Worm (Caenorhabditis elegans) whole organism, young adult: ENCODE measurements around the gene F53A3.7.

Source experiments
- B0035.1 ChIP-seq: sonication (generic microtip); optimal IDR thresholded peaks from 2 replicates; lab custom pipeline; 2016; ENCODE audit warnings: missing genetic modification characterization, mild to moderate bottlenecking, missing compliant biosample characterization, missing genotype, missing genetic modification reagents
- C06A6.2 ChIP-seq: fragments of 200-800 bp; sonication (Bioruptor generic); conservative IDR thresholded peaks from 2 replicates; pipeline ENCODE4 v1.3.6; 2022; ENCODE audit warnings: missing genetic modification characterization, missing compliant biosample characterization
- C17E4.6 ChIP-seq: fragments of 200-800 bp; sonication (Bioruptor generic); IDR thresholded peaks from 2 replicates; pipeline ENCODE4 v1.3.6; 2022; ENCODE audit warnings: missing genetic modification reagents, missing genetic modification characterization, missing compliant biosample characterization
- F22D6.2 ChIP-seq: sonication (generic microtip); optimal IDR thresholded peaks from 2 replicates; lab custom pipeline; 2016; ENCODE audit warnings: mild to moderate bottlenecking, missing genetic modification characterization, missing compliant biosample characterization
- F33H1.4 ChIP-seq: fragments of 200-800 bp; sonication (Bioruptor generic); IDR thresholded peaks from 2 replicates; pipeline ENCODE4 v1.3.6; 2022; ENCODE audit warnings: missing genetic modification reagents, missing genetic modification characterization, missing compliant biosample characterization
- F37B4.10 ChIP-seq: fragments of 200-800 bp; sonication (Bioruptor generic); IDR thresholded peaks from 2 replicates; pipeline ENCODE4 v1.3.6; 2022; ENCODE audit warnings: missing genetic modification characterization, missing compliant biosample characterization
- F57A8.1 ChIP-seq: fragments of 200-800 bp; sonication (Bioruptor generic); optimal IDR thresholded peaks from 2 replicates; lab custom pipeline; 2018; ENCODE audit warnings: mild to moderate bottlenecking, missing genetic modification characterization, moderate library complexity, missing compliant biosample characterization
- F57C9.4 ChIP-seq: sonication (generic microtip); optimal IDR thresholded peaks from 2 replicates; lab custom pipeline; 2017; ENCODE audit warnings: mild to moderate bottlenecking, missing genetic modification characterization, missing compliant biosample characterization
- Y53G8AR.9 ChIP-seq: fragments of 200-800 bp; sonication (Bioruptor generic); conservative IDR thresholded peaks from 2 replicates; pipeline ENCODE4 v1.3.6; 2022; ENCODE audit warnings: missing genetic modification reagents, missing genetic modification characterization, missing compliant biosample characterization
- Y67H2A.10 ChIP-seq: fragments of 200-800 bp; sonication (Bioruptor generic); conservative IDR thresholded peaks from 2 replicates; pipeline ENCODE4 v1.3.6; 2022; ENCODE audit warnings: missing genetic modification reagents, missing genetic modification characterization, missing compliant biosample characterization
- Y79H2A.3 ChIP-seq: fragments of 200-800 bp; sonication (Bioruptor generic); conservative IDR thresholded peaks from 2 replicates; pipeline ENCODE4 v1.3.6; 2022; ENCODE audit warnings: missing genetic modification reagents, missing genetic modification characterization, missing compliant biosample characterization
- akir-1 ChIP-seq: fragments of 200-800 bp; sonication (Bioruptor generic); optimal IDR thresholded peaks from 2 replicates; lab custom pipeline; 2018; ENCODE audit warnings: mild to moderate bottlenecking, missing genetic modification characterization, moderate library complexity, missing compliant biosample characterization
- atf-7 ChIP-seq: sonication (generic microtip); optimal IDR thresholded peaks from 2 replicates; lab custom pipeline; 2017; ENCODE audit warnings: mild to moderate bottlenecking, missing genetic modification characterization, missing compliant biosample characterization
- attf-5 ChIP-seq: fragments of 200-800 bp; sonication (Bioruptor generic); optimal IDR thresholded peaks from 2 replicates; lab custom pipeline; 2018; ENCODE audit warnings: mild to moderate bottlenecking, missing genetic modification characterization, missing compliant biosample characterization
- cebp-2 ChIP-seq: fragments of 200-800 bp; sonication (Bioruptor generic); IDR thresholded peaks from 2 replicates; pipeline ENCODE4 v1.3.6; 2022; ENCODE audit warnings: missing genetic modification characterization, missing compliant biosample characterization
- ceh-27 ChIP-seq: fragments of 200-800 bp; sonication (Bioruptor generic); optimal IDR thresholded peaks from 2 replicates; lab custom pipeline; 2018; ENCODE audit warnings: mild to moderate bottlenecking, missing genetic modification characterization, moderate library complexity, missing compliant biosample characterization
- egl-18 ChIP-seq: fragments of 200-800 bp; sonication (Bioruptor generic); IDR thresholded peaks from 2 replicates; pipeline ENCODE4 v1.3.6; 2022; ENCODE audit warnings: missing genetic modification reagents, missing genetic modification characterization, missing compliant biosample characterization
- ekl-4 ChIP-seq: fragments of 200-800 bp; sonication (Bioruptor generic); IDR thresholded peaks from 2 replicates; pipeline ENCODE4 v1.3.6; 2022; ENCODE audit warnings: missing genetic modification reagents, missing genetic modification characterization, missing compliant biosample characterization
- him-1 ChIP-seq: sonication (generic microtip); optimal IDR thresholded peaks from 2 replicates; lab custom pipeline; 2016; ENCODE audit warnings: missing genotype, missing genetic modification reagents, missing genetic modification characterization, missing compliant biosample characterization
- hmg-1.2 ChIP-seq: fragments of 200-800 bp; sonication (Bioruptor generic); IDR thresholded peaks from 2 replicates; pipeline ENCODE4 v1.3.6; 2022; ENCODE audit warnings: missing genetic modification reagents, missing genetic modification characterization, missing compliant biosample characterization
- hrde-1 ChIP-seq: sonication (generic microtip); optimal IDR thresholded peaks from 2 replicates; lab custom pipeline; 2016; ENCODE audit warnings: missing genetic modification characterization, mild to moderate bottlenecking, missing compliant biosample characterization, moderate library complexity, missing genotype, missing genetic modification reagents, borderline replicate concordance
- hsf-1 ChIP-seq: fragments of 200-800 bp; sonication (Bioruptor generic); IDR thresholded peaks from 2 replicates; pipeline ENCODE4 v1.3.6; 2022; ENCODE audit warnings: missing genetic modification reagents, missing genetic modification characterization, missing compliant biosample characterization
- lag-1 ChIP-seq: fragments of 200-800 bp; sonication (Bioruptor generic); IDR thresholded peaks from 2 replicates; pipeline ENCODE4 v1.3.6; 2022; ENCODE audit warnings: missing genetic modification reagents, missing genetic modification characterization, missing compliant biosample characterization
- let-607 ChIP-seq, 2 experiments: fragments of 200-800 bp in 1 of 2; sonication (Bioruptor generic) in 1 of 2; sonication (generic microtip) in 1 of 2; optimal IDR thresholded peaks; 2 replicates each; lab custom pipeline; 2016 to 2018; ENCODE audit warnings: mild to moderate bottlenecking in 2 of 2, missing compliant biosample characterization in 2 of 2, missing genetic modification characterization in 2 of 2, moderate library complexity in 2 of 2, missing genotype in 1 of 2
- lin-35 ChIP-seq, 3 experiments: fragments of 150-350 bp in 2 of 3; sonication (generic microtip) in 1 of 3; optimal IDR thresholded peaks; 2 replicates each; lab custom pipeline; 2014 to 2018; ENCODE audit warnings: missing biosample characterization in 3 of 3, missing genetic modification characterization in 3 of 3, missing genetic modification reagents in 3 of 3
- lsl-1 ChIP-seq: fragments of 200-800 bp; sonication (Bioruptor generic); optimal IDR thresholded peaks from 2 replicates; lab custom pipeline; 2018; ENCODE audit warnings: mild to moderate bottlenecking, missing genetic modification characterization, moderate library complexity, missing compliant biosample characterization
- madf-3 ChIP-seq: fragments of 200-800 bp; sonication (Bioruptor generic); IDR thresholded peaks from 2 replicates; pipeline ENCODE4 v1.3.6; 2022; ENCODE audit warnings: missing genetic modification reagents, missing genetic modification characterization, missing compliant biosample characterization
- mxl-1 ChIP-seq: sonication (generic microtip); optimal IDR thresholded peaks from 2 replicates; lab custom pipeline; 2016; ENCODE audit warnings: missing genetic modification characterization, missing compliant biosample characterization
- nfya-1 ChIP-seq: sonication (generic microtip); optimal IDR thresholded peaks from 2 replicates; lab custom pipeline; 2017; ENCODE audit warnings: antibody characterized with exemption, missing compliant biosample characterization, missing genetic modification characterization, borderline replicate concordance; ENCODE audit not compliant: insufficient read depth
- nfyb-1 ChIP-seq: fragments of 200-800 bp; sonication (Bioruptor generic); IDR thresholded peaks from 2 replicates; pipeline ENCODE4 v1.3.6; 2022; ENCODE audit warnings: missing genetic modification reagents, missing genetic modification characterization, missing compliant biosample characterization
- nhr-120 ChIP-seq: fragments of 200-800 bp; sonication (Bioruptor generic); IDR thresholded peaks from 2 replicates; pipeline ENCODE4 v1.3.6; 2022; ENCODE audit warnings: missing genetic modification characterization, missing compliant biosample characterization
- nhr-27 ChIP-seq: fragments of 200-800 bp; sonication (Bioruptor generic); optimal IDR thresholded peaks from 2 replicates; lab custom pipeline; 2018; ENCODE audit warnings: mild to moderate bottlenecking, missing genetic modification characterization, moderate library complexity, missing compliant biosample characterization
- pbrm-1 ChIP-seq: fragments of 200-800 bp; sonication (Bioruptor generic); IDR thresholded peaks from 2 replicates; pipeline ENCODE4 v1.3.6; 2022; ENCODE audit warnings: missing genetic modification reagents, missing genetic modification characterization, missing compliant biosample characterization
- rcor-1 ChIP-seq: fragments of 200-800 bp; sonication (Bioruptor generic); IDR thresholded peaks from 2 replicates; pipeline ENCODE4 v1.3.6; 2022; ENCODE audit warnings: missing genetic modification reagents, missing genetic modification characterization, missing compliant biosample characterization
- rec-8 ChIP-seq, 2 experiments: sonication (generic microtip); optimal IDR thresholded peaks; 2 replicates each; lab custom pipeline; 2016; ENCODE audit warnings: mild to moderate bottlenecking in 2 of 2, missing genetic modification characterization in 2 of 2, missing genetic modification reagents in 2 of 2, missing genotype in 2 of 2, missing biosample characterization in 1 of 2, missing compliant biosample characterization in 1 of 2, moderate library complexity in 1 of 2
- repo-1 ChIP-seq: sonication (generic microtip); optimal IDR thresholded peaks from 2 replicates; lab custom pipeline; 2017; ENCODE audit warnings: mild to moderate bottlenecking, missing genetic modification characterization, missing compliant biosample characterization
- snpc-1.1 ChIP-seq: sonication (generic microtip); optimal IDR thresholded peaks from 2 replicates; lab custom pipeline; 2017; ENCODE audit warnings: missing genetic modification characterization, mild to moderate bottlenecking, missing compliant biosample characterization, antibody characterized with exemption, moderate library complexity, missing genotype, missing genetic modification reagents; ENCODE audit not compliant: insufficient read depth
- snpc-1.3 ChIP-seq: sonication (generic microtip); optimal IDR thresholded peaks from 2 replicates; lab custom pipeline; 2017; ENCODE audit warnings: missing genetic modification characterization, mild to moderate bottlenecking, missing compliant biosample characterization, antibody characterized with exemption, moderate library complexity, missing genotype, missing genetic modification reagents; ENCODE audit not compliant: insufficient read depth
- somi-1 ChIP-seq: fragments of 200-800 bp; sonication (Bioruptor generic); optimal IDR thresholded peaks from 2 replicates; lab custom pipeline; 2018; ENCODE audit warnings: mild to moderate bottlenecking, missing genetic modification characterization, missing compliant biosample characterization
- sptf-2 ChIP-seq: fragments of 200-800 bp; sonication (Bioruptor generic); optimal IDR thresholded peaks from 2 replicates; lab custom pipeline; 2018; ENCODE audit warnings: mild to moderate bottlenecking, missing genetic modification characterization, missing compliant biosample characterization
- tbx-9 ChIP-seq: sonication (generic microtip); optimal IDR thresholded peaks from 2 replicates; lab custom pipeline; 2016; ENCODE audit warnings: borderline replicate concordance, missing genetic modification characterization, inconsistent platforms, missing compliant biosample characterization
- unc-130 ChIP-seq: sonication (generic microtip); optimal IDR thresholded peaks from 2 replicates; lab custom pipeline; 2016; ENCODE audit warnings: missing genetic modification reagents, missing genetic modification characterization, missing compliant biosample characterization
- unc-62 ChIP-seq: fragments of 150-350 bp; optimal IDR thresholded peaks from 2 replicates; lab custom pipeline; 2014; ENCODE audit warnings: missing biosample characterization, missing genetic modification reagents, missing genetic modification characterization
- zim-3 ChIP-seq: sonication (generic microtip); optimal IDR thresholded peaks from 2 replicates; lab custom pipeline; 2017; ENCODE audit warnings: mild to moderate bottlenecking, missing genetic modification characterization, moderate library complexity, missing compliant biosample characterization
- ztf-18 ChIP-seq: sonication (generic microtip); optimal IDR thresholded peaks from 2 replicates; lab custom pipeline; 2016; ENCODE audit warnings: missing genotype, mild to moderate bottlenecking, missing genetic modification characterization, missing compliant biosample characterization
- ztf-25 ChIP-seq: fragments of 200-800 bp; sonication (Bioruptor generic); IDR thresholded peaks from 2 replicates; pipeline ENCODE4 v1.3.6; 2022; ENCODE audit warnings: missing genetic modification reagents, missing genetic modification characterization, missing compliant biosample characterization
- ztf-26 ChIP-seq: sonication (generic microtip); optimal IDR thresholded peaks from 2 replicates; lab custom pipeline; 2017; ENCODE audit warnings: missing genetic modification characterization, missing compliant biosample characterization

F53A3.7 gene

ce11 chrIII:1925048-1925537 lies 26.2 kb upstream of the F53A3.7 start:
- TF ChIP-seq zim-3 (tag; lab: Kevin White, UChicago) = no peak
- no peak for TF ChIP-seq tbx-9
- peak; percentile 97 for TF ChIP-seq atf-7 (tag; lab: Kevin White, UChicago)
- TF ChIP-seq let-607 (tag; optimal IDR thresholded peaks at IDR 0.05; lab: Kevin White, UChicago) = peak; percentile 69 to 89
- TF ChIP-seq F57C9.4 (tag; lab: Kevin White, UChicago) = no peak
- TF ChIP-seq madf-3 (GFP tag; lab: Robert Waterston, UW) = no peak
- TF ChIP-seq ekl-4 (GFP tag; lab: Robert Waterston, UW) = 0 out of 2 replicates have a peak, but pooled peaks have one; percentile 55
- TF ChIP-seq nhr-27 (tag; lab: Kevin White, UChicago) = peak; percentile 24
- TF ChIP-seq mxl-1 (tag; lab: Kevin White, UChicago) = no peak
- no peak for TF ChIP-seq F57A8.1 (GFP tag; lab: Kevin White, UChicago)
- no peak for TF ChIP-seq rec-8 (tag; optimal IDR thresholded peaks at IDR 0.05; lab: Kevin White, UChicago)
- peak; percentile 92 for TF ChIP-seq attf-5
- TF ChIP-seq F33H1.4 (GFP tag; lab: Robert Waterston, UW) = no peak
- no peak for TF ChIP-seq ztf-25 (GFP tag; lab: Robert Waterston, UW)
- TF ChIP-seq lin-35 (GFP tag; optimal IDR thresholded peaks at IDR 0.05; lab: Kevin White, UChicago) = peak in 1 of 3 experiments; percentile 86
- no peak for TF ChIP-seq him-1
- peak; percentile 97 for TF ChIP-seq F22D6.2
- TF ChIP-seq lsl-1 (GFP tag; lab: Kevin White, UChicago) = no peak
- peak; percentile 45 for TF ChIP-seq unc-62 (GFP tag; lab: Kevin White, UChicago)
- no peak for TF ChIP-seq Y53G8AR.9 (GFP tag; lab: Robert Waterston, UW)
- TF ChIP-seq pbrm-1 (GFP tag; lab: Robert Waterston, UW) = peak; percentile 75
- TF ChIP-seq egl-18 (GFP tag; lab: Robert Waterston, UW) = no peak
- peak; percentile 94 for TF ChIP-seq nfyb-1
- TF ChIP-seq B0035.1 (tag; lab: Kevin White, UChicago) = peak; percentile 84
- TF ChIP-seq Y79H2A.3 (GFP tag; lab: Robert Waterston, UW) = no peak
- TF ChIP-seq hsf-1 = no peak
- TF ChIP-seq Y67H2A.10 = no peak
- TF ChIP-seq snpc-1.3 (tag; lab: Kevin White, UChicago) = no peak
- 0 out of 2 replicates have a peak, but pooled peaks have one; percentile 76 for TF ChIP-seq F37B4.10 (GFP tag; lab: Robert Waterston, UW)
- TF ChIP-seq repo-1 = peak; percentile 71
- TF ChIP-seq C17E4.6 = no peak
- no peak for TF ChIP-seq unc-130 (GFP tag; lab: Kevin White, UChicago)
- TF ChIP-seq akir-1 (GFP tag; lab: Kevin White, UChicago) = no peak
- peak; percentile 61 for TF ChIP-seq ztf-18 (tag; lab: Kevin White, UChicago)
- TF ChIP-seq C06A6.2 = peak; percentile 93
- TF ChIP-seq ztf-26 (tag; lab: Kevin White, UChicago) = peak; percentile 97
- peak; percentile 80; the same call in 1 of the 2 replicates for TF ChIP-seq lag-1 (GFP tag; lab: Robert Waterston, UW)
- no peak for TF ChIP-seq nfya-1
- no peak for TF ChIP-seq nhr-120 (GFP tag; lab: Robert Waterston, UW)
- TF ChIP-seq somi-1 (GFP tag; lab: Kevin White, UChicago) = peak; percentile 99
- TF ChIP-seq sptf-2 = no peak
- TF ChIP-seq rcor-1 (GFP tag; lab: Robert Waterston, UW) = peak; percentile 28; the same call in 1 of the 2 replicates
- peak; percentile 86 for TF ChIP-seq ceh-27 (GFP tag; lab: Kevin White, UChicago)
- TF ChIP-seq snpc-1.1 = no peak
- no peak for TF ChIP-seq cebp-2 (GFP tag; lab: Robert Waterston, UW)
- TF ChIP-seq hrde-1 (tag; lab: Kevin White, UChicago) = no peak
- peak; percentile 79 for TF ChIP-seq hmg-1.2
